Fruit fly (Drosophila melanogaster) whole organism, adult: ENCODE data around the gene tau.

Source experiments
- CG1620 ChIP-seq: fragments of 200-800 bp; sonication (Bioruptor generic); optimal IDR thresholded peaks from 2 replicates; lab custom pipeline; 2016; ENCODE audit warnings: missing biosample characterization, missing genetic modification characterization
- Crg-1 ChIP-seq: fragments of 200-800 bp; sonication (Bioruptor generic); optimal IDR thresholded peaks from 2 replicates; lab custom pipeline; 2016; ENCODE audit warnings: missing biosample characterization, missing genetic modification characterization
- cic ChIP-seq: fragments of 200-800 bp; sonication (Bioruptor generic); optimal IDR thresholded peaks from 2 replicates; lab custom pipeline; 2017; ENCODE audit warnings: missing biosample characterization, mild to moderate bottlenecking, missing genetic modification characterization, moderate library complexity
- cnc ChIP-seq, 2 experiments: fragments of >200 bp; optimal IDR thresholded peaks; 2 replicates each; lab custom pipeline; 2017
- tj ChIP-seq: fragments of 200-800 bp; sonication (Bioruptor generic); optimal IDR thresholded peaks from 3 replicates; lab custom pipeline; 2017; ENCODE audit warnings: missing biosample characterization, mild to moderate bottlenecking, missing genetic modification characterization, moderate library complexity

DNA sequence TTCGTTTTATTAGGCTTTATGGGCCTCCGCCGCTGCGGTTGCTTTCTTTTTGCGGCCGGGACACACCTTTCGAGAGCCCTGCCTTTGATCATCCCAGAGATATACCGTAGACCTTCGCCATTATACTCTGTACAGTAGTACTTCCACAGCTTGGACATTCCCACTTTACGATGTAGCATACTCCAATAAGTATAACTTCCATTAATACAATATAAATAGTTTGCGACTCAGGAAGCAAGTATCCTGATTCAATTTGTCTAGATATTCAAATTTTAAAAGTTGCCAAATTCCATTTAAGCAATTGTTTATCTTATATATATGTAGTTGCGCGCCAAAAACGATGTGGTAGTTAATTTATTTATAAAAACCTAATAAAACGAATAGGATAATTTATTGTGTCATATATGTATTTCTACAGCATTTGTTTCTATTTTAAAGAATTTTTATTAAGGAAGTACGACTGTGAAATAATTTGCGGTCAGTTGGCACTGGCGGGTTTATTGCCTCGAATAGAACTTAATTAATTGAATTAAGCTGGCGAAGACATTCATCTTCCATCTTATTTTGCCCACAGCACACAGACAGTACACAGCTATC, 19.4 kb downstream of the tau start:
- TF ChIP-seq cic = no peak
- no peak for TF ChIP-seq Crg-1 (GFP tag; lab: Kevin White, UChicago)
- TF ChIP-seq tj = no peak
- no peak for TF ChIP-seq CG1620 (GFP tag; lab: Kevin White, UChicago)
- no peak for TF ChIP-seq cnc (optimal IDR thresholded peaks at IDR 0.05; lab: Kevin White, UChicago)
